Fruit fly (Drosophila melanogaster): ENCODE results near the gene CG42359.

CG42359 gene

DNA sequence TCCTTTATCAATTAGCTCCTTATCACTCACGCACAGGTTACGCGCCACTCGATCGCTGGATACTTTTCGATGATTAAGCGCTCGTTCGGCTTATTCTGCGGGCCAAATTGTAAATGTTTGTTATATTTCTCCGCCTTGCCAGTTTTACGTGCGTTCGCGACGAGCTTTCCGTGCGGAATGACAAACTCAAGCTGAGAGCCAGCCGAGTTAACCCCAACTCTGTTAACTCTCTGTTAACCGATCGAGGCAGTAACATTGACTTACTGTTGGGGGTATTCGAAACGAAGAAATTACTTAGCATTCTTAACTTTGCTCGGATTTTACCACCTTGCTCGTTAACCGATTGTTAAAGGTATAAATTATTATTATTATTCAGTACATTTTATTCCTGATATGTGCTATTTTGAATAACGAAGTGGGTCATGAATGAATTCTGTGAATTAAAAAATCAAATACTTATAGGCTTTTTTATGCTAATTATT lies 8.6 kb downstream of the CG42359 start, which contains the start of gene CG5835 (continued):
- TF ChIP-seq Dfd (GFP tag; optimal IDR thresholded peaks at IDR 0.05) (no peak), CG4854 (GFP tag; optimal IDR thresholded peaks at IDR 0.05) (no peak), CG10565 (GFP tag; optimal IDR thresholded peaks at IDR 0.05) (no peak), ind (GFP tag; optimal IDR thresholded peaks at IDR 0.05) (no peak), nau (GFP tag; optimal IDR thresholded peaks at IDR 0.05) (no peak), CG14965 (GFP tag; optimal IDR thresholded peaks at IDR 0.05; ENCODE audit: borderline replicate concordance) (no peak), CG14710 (tag; optimal IDR thresholded peaks at IDR 0.05) (peak; percentile 1), CG34224 (GFP tag; IDR thresholded peaks at IDR 0.05; ENCODE audit: partially characterized antibody) (no peak), exex (tag; optimal IDR thresholded peaks at IDR 0.05) (peak; percentile 91), CG32532 (GFP tag; IDR thresholded peaks at IDR 0.05) (peak; percentile 47; the same call in 1 of the 2 replicates), gt (GFP tag; IDR thresholded peaks at IDR 0.05) (no peak), p53 (GFP tag; optimal IDR thresholded peaks at IDR 0.05) (no peak), CG8765 (GFP tag; IDR thresholded peaks at IDR 0.05) (no peak), pho (GFP tag; optimal IDR thresholded peaks at IDR 0.05) (no peak), Adf1 (GFP tag; IDR thresholded peaks at IDR 0.05) (peak; percentile 35; the same call in 1 of the 2 replicates), CG34376 (GFP tag; optimal IDR thresholded peaks at IDR 0.05) (peak; percentile 77), lola (GFP tag; optimal IDR thresholded peaks at IDR 0.05) (no peak), CG31224 (GFP tag; IDR thresholded peaks at IDR 0.05) (no peak), CG12391 (tag; optimal IDR thresholded peaks at IDR 0.05) (peak; percentile 29), otp (GFP tag; IDR thresholded peaks at IDR 0.05) (no peak; the same call in 2 of the 3 replicates), Sry-δ (GFP tag; optimal IDR thresholded peaks at IDR 0.05) (no peak), Ets65A (GFP tag) (no peak), crp (GFP tag; optimal IDR thresholded peaks at IDR 0.05) (no peak), CG12769 (tag; optimal IDR thresholded peaks at IDR 0.05) (peak; percentile 15), Hand (GFP tag; optimal IDR thresholded peaks at IDR 0.05) (no peak), CG7963 (GFP tag; IDR thresholded peaks at IDR 0.05; ENCODE audit: partially characterized antibody) (no peak), CG17829 (tag; optimal IDR thresholded peaks at IDR 0.05) (no peak), Fer1 (GFP tag; optimal IDR thresholded peaks at IDR 0.05) (peak; percentile 50), gce (GFP tag; IDR thresholded peaks at IDR 0.05) (no peak), CG4617 (GFP tag; optimal IDR thresholded peaks at IDR 0.05; ENCODE audit: borderline replicate concordance) (no peak), CG10543 (GFP tag; optimal IDR thresholded peaks at IDR 0.05) (peak; percentile 53), CG14014 (GFP tag; IDR thresholded peaks at IDR 0.05) (0 out of 2 replicates have a peak, but pooled peaks have one; percentile 13), Hr39 (optimal IDR thresholded peaks at IDR 0.05) (no peak), bcd (GFP tag; optimal IDR thresholded peaks at IDR 0.05) (no peak), wek (GFP tag; optimal IDR thresholded peaks at IDR 0.05) (peak; percentile 96), dati (GFP tag; IDR thresholded peaks at IDR 0.05) (no peak), Meics (GFP tag; optimal IDR thresholded peaks at IDR 0.05) (peak; percentile 40), HHEX (GFP tag; optimal IDR thresholded peaks at IDR 0.05) (peak; percentile 10), CG8478 (optimal IDR thresholded peaks at IDR 0.05) (no peak), Scr (GFP tag; IDR thresholded peaks at IDR 0.05; ENCODE audit: partially characterized antibody) (0 out of 2 replicates have a peak, but pooled peaks have one; percentile 12), fd64A (GFP tag; optimal IDR thresholded peaks at IDR 0.05) (no peak), Stat92E (GFP tag; optimal IDR thresholded peaks at IDR 0.05) (no peak), zen2 (GFP tag; IDR thresholded peaks at IDR 0.05; ENCODE audit: partially characterized antibody) (no peak), Opbp (GFP tag; IDR thresholded peaks at IDR 0.05; ENCODE audit: partially characterized antibody) (0 out of 3 replicates have a peak, but pooled peaks have one; percentile 38), toy (GFP tag; IDR thresholded peaks at IDR 0.05) (no peak), dmrt99B (tag; optimal IDR thresholded peaks at IDR 0.05) (peak; percentile 22), CG15479 (GFP tag; optimal IDR thresholded peaks at IDR 0.05) (no peak), CG8089 (GFP tag; optimal IDR thresholded peaks at IDR 0.05) (no peak), fru (optimal IDR thresholded peaks at IDR 0.05) (no peak), fd102C (GFP tag; optimal IDR thresholded peaks at IDR 0.05) (no peak)
